Worm (Caenorhabditis elegans) whole organism, L3 larva: ENCODE measurements around the gene F11G11.15.
A peak's percentile ranks its signal among the peaks of the same experiment; 100 is the strongest.

Experiments
- ZK546.5 ChIP-seq: sonication (generic microtip); optimal IDR thresholded peaks from 2 replicates; lab custom pipeline; 2017; ENCODE audit warnings: missing biosample characterization, missing genetic modification characterization
- ama-1 ChIP-seq: fragments of 150-350 bp; optimal IDR thresholded peaks from 2 replicates; lab custom pipeline; 2018
- ceh-28 ChIP-seq: fragments of 150-350 bp; optimal IDR thresholded peaks from 2 replicates; lab custom pipeline; 2014; ENCODE audit warnings: missing biosample characterization, missing genetic modification reagents, missing genetic modification characterization
- ceh-9 ChIP-seq: sonication (generic microtip); optimal IDR thresholded peaks from 2 replicates; lab custom pipeline; 2018; ENCODE audit warnings: missing biosample characterization, missing genetic modification characterization
- elt-1 ChIP-seq: fragments of 150-350 bp; optimal IDR thresholded peaks from 2 replicates; lab custom pipeline; 2014; ENCODE audit warnings: missing biosample characterization, missing genetic modification characterization
- elt-2 ChIP-seq: sonication (generic microtip); optimal IDR thresholded peaks from 2 replicates; lab custom pipeline; 2016; ENCODE audit warnings: missing genetic modification reagents, mild to moderate bottlenecking, missing genetic modification characterization, missing compliant biosample characterization
- elt-3 ChIP-seq, 3 experiments: fragments of 150-350 bp in 1 of 3; sonication (generic microtip) in 2 of 3; optimal IDR thresholded peaks; 2 replicates in 2 of 3; 4 replicates in 1 of 3; lab custom pipeline; 2014 to 2017; ENCODE audit warnings: missing biosample characterization in 3 of 3, missing genetic modification characterization in 3 of 3
- eor-1 ChIP-seq, 2 experiments: fragments of 150-350 bp; optimal IDR thresholded peaks; 2 replicates each; lab custom pipeline; 2014 to 2018; ENCODE audit warnings: missing biosample characterization in 2 of 2, missing genetic modification characterization in 2 of 2
- fkh-10 ChIP-seq: sonication (generic microtip); optimal IDR thresholded peaks from 2 replicates; lab custom pipeline; 2017; ENCODE audit warnings: missing biosample characterization, missing genetic modification reagents, missing genetic modification characterization
- hmg-11 ChIP-seq: sonication (generic microtip); optimal IDR thresholded peaks from 2 replicates; lab custom pipeline; 2016; ENCODE audit warnings: missing genetic modification characterization, missing compliant biosample characterization
- jun-1 ChIP-seq: fragments of 150-350 bp; optimal IDR thresholded peaks from 2 replicates; lab custom pipeline; 2014; ENCODE audit warnings: missing biosample characterization, missing genetic modification reagents, missing genetic modification characterization
- lin-15B ChIP-seq: fragments of 150-350 bp; optimal IDR thresholded peaks from 2 replicates; lab custom pipeline; 2014; ENCODE audit warnings: missing biosample characterization, missing genetic modification characterization
- lin-39 ChIP-seq: fragments of 150-350 bp; optimal IDR thresholded peaks from 2 replicates; lab custom pipeline; 2018; ENCODE audit warnings: missing biosample characterization, missing genetic modification reagents, missing genetic modification characterization
- lsy-12 ChIP-seq: sonication (generic microtip); optimal IDR thresholded peaks from 2 replicates; lab custom pipeline; 2016; ENCODE audit warnings: mild to moderate bottlenecking, missing genetic modification characterization, missing compliant biosample characterization
- mdl-1 ChIP-seq: fragments of 150-350 bp; optimal IDR thresholded peaks from 2 replicates; lab custom pipeline; 2014; ENCODE audit warnings: missing biosample characterization, missing genetic modification characterization
- mml-1 ChIP-seq: fragments of 150-350 bp; sonication (generic microtip); optimal IDR thresholded peaks from 3 replicates; lab custom pipeline; 2014; ENCODE audit warnings: missing biosample characterization, missing genetic modification characterization
- nfya-1 ChIP-seq: sonication (generic microtip); optimal IDR thresholded peaks from 2 replicates; lab custom pipeline; 2017; ENCODE audit warnings: missing genetic modification characterization, mild to moderate bottlenecking, missing compliant biosample characterization, antibody characterized with exemption, moderate library complexity; ENCODE audit not compliant: insufficient read depth
- nhr-11 ChIP-seq: fragments of 150-350 bp; optimal IDR thresholded peaks from 2 replicates; lab custom pipeline; 2014; ENCODE audit warnings: missing biosample characterization, missing genetic modification characterization
- nhr-23 ChIP-seq: fragments of 150-350 bp; optimal IDR thresholded peaks from 2 replicates; lab custom pipeline; 2014; ENCODE audit warnings: missing biosample characterization, missing genetic modification reagents, missing genetic modification characterization
- nhr-237 ChIP-seq: fragments of 150-350 bp; optimal IDR thresholded peaks from 2 replicates; lab custom pipeline; 2014; ENCODE audit warnings: missing biosample characterization, missing genetic modification characterization
- nhr-25 ChIP-seq: sonication (generic microtip); optimal IDR thresholded peaks from 2 replicates; lab custom pipeline; 2017; ENCODE audit warnings: missing biosample characterization, missing genetic modification characterization
- nhr-28 ChIP-seq: fragments of 150-350 bp; optimal IDR thresholded peaks from 2 replicates; lab custom pipeline; 2014; ENCODE audit warnings: missing biosample characterization, missing genetic modification characterization
- nhr-43 ChIP-seq: sonication (generic microtip); optimal IDR thresholded peaks from 2 replicates; lab custom pipeline; 2016; ENCODE audit warnings: mild to moderate bottlenecking, missing genetic modification characterization, missing compliant biosample characterization; ENCODE audit not compliant: poor library complexity, severe bottlenecking
- nhr-77 ChIP-seq: fragments of 150-350 bp; optimal IDR thresholded peaks from 2 replicates; lab custom pipeline; 2014; ENCODE audit warnings: missing biosample characterization, missing genetic modification characterization
- pha-4 ChIP-seq: fragments of 150-350 bp; optimal IDR thresholded peaks from 2 replicates; lab custom pipeline; 2014; ENCODE audit warnings: missing biosample characterization, missing genetic modification reagents, missing genetic modification characterization
- pqm-1 ChIP-seq: fragments of 150-350 bp; optimal IDR thresholded peaks from 2 replicates; lab custom pipeline; 2017; ENCODE audit warnings: missing biosample characterization, missing genetic modification characterization, inconsistent platforms
- sea-2 ChIP-seq: fragments of 150-350 bp; sonication (generic microtip); optimal IDR thresholded peaks from 4 replicates; lab custom pipeline; 2014; ENCODE audit warnings: missing biosample characterization, missing genetic modification reagents, missing genetic modification characterization
- skn-1 ChIP-seq: fragments of 150-350 bp; optimal IDR thresholded peaks from 2 replicates; lab custom pipeline; 2014; ENCODE audit warnings: missing biosample characterization, missing genetic modification characterization
- snpc-4 ChIP-seq: fragments of 150-350 bp; optimal IDR thresholded peaks from 2 replicates; lab custom pipeline; 2014; ENCODE audit warnings: missing biosample characterization, missing genetic modification characterization
- tbx-2 ChIP-seq: sonication (generic microtip); optimal IDR thresholded peaks from 2 replicates; lab custom pipeline; 2016; ENCODE audit warnings: mild to moderate bottlenecking, missing genetic modification characterization, missing compliant biosample characterization
- unc-39 ChIP-seq: sonication (generic microtip); optimal IDR thresholded peaks from 4 replicates; lab custom pipeline; 2017; ENCODE audit warnings: missing biosample characterization, missing genetic modification characterization
- unc-62 ChIP-seq: fragments of 150-350 bp; sonication (generic microtip); optimal IDR thresholded peaks from 4 replicates; lab custom pipeline; 2014; ENCODE audit warnings: missing biosample characterization, missing genetic modification reagents, missing genetic modification characterization
- zag-1 ChIP-seq: fragments of 150-350 bp; optimal IDR thresholded peaks from 2 replicates; lab custom pipeline; 2014; ENCODE audit warnings: missing biosample characterization, missing genetic modification characterization
- ztf-11 ChIP-seq: fragments of 150-350 bp; optimal IDR thresholded peaks from 2 replicates; lab custom pipeline; 2014; ENCODE audit warnings: missing biosample characterization, missing genetic modification characterization
- ztf-4 ChIP-seq: fragments of 150-350 bp; optimal IDR thresholded peaks from 2 replicates; lab custom pipeline; 2014; ENCODE audit warnings: missing biosample characterization, missing genetic modification characterization

Gene F11G11.15

ce11 chrII:4854761-4855160 lies 19.9 kb upstream of the F11G11.15 start:
- no peak for TF ChIP-seq unc-62
- no peak for TF ChIP-seq mdl-1 (tag; lab: Kevin White, UChicago)

- TF ChIP-seq nhr-11 (tag; lab: Kevin White, UChicago) (no peak), lsy-12 (tag; lab: Kevin White, UChicago) (no peak), snpc-4 (tag; lab: Kevin White, UChicago) (peak; percentile 7), tbx-2 (no peak), nfya-1 (tag; lab: Kevin White, UChicago) (peak; percentile 41), sea-2 (no peak), lin-15B (peak; percentile 2)
These were observed 19.2 kb upstream of the F11G11.15 start for ce11 chrII:4855489-4855888.

ce11 chrII:4856113-4856512 lies 18.5 kb upstream of the F11G11.15 start:
- TF ChIP-seq nhr-28 (no peak), pha-4 (tag; lab: Kevin White, UChicago) (peak; percentile 1), ama-1 (no peak), eor-1 (tag; optimal IDR thresholded peaks at IDR 0.05; lab: Kevin White, UChicago) (no peak), elt-2 (tag; lab: Kevin White, UChicago) (peak; percentile 36), lin-39 (tag; lab: Kevin White, UChicago) (no peak), ceh-28 (tag; lab: Kevin White, UChicago) (no peak), ztf-4 (tag; lab: Kevin White, UChicago) (no peak), mml-1 (tag; lab: Kevin White, UChicago) (no peak), fkh-10 (no peak), elt-1 (tag; lab: Kevin White, UChicago) (peak; percentile 90), snpc-4 (tag; lab: Kevin White, UChicago) (no peak), ceh-9 (tag; lab: Kevin White, UChicago) (no peak), nhr-11 (tag; lab: Kevin White, UChicago) (no peak), mdl-1 (tag; lab: Kevin White, UChicago) (no peak), elt-3 (tag; optimal IDR thresholded peaks at IDR 0.05; lab: Kevin White, UChicago) (no peak), nhr-25 (tag; lab: Kevin White, UChicago) (peak; percentile 54), lsy-12 (tag; lab: Kevin White, UChicago) (no peak), nhr-23 (tag; lab: Kevin White, UChicago) (peak; percentile 40), nhr-77 (no peak), jun-1 (peak; percentile 10)

- TF ChIP-seq ama-1, result peak; percentile 69
- no peak for TF ChIP-seq elt-3 (tag; optimal IDR thresholded peaks at IDR 0.05; lab: Kevin White, UChicago)
- TF ChIP-seq nhr-25 (tag; lab: Kevin White, UChicago), result peak; percentile 23
- TF ChIP-seq pqm-1, result peak; percentile 25
- TF ChIP-seq ZK546.5 (tag; lab: Kevin White, UChicago), result no peak
- TF ChIP-seq ztf-4 (tag; lab: Kevin White, UChicago), result no peak
- no peak for TF ChIP-seq snpc-4 (tag; lab: Kevin White, UChicago)
- no peak for TF ChIP-seq ztf-11
- TF ChIP-seq pha-4 (tag; lab: Kevin White, UChicago), result peak; percentile 4
- no peak for TF ChIP-seq hmg-11 (tag; lab: Kevin White, UChicago)
- TF ChIP-seq skn-1, result no peak
- peak; percentile 10 for TF ChIP-seq ceh-28 (tag; lab: Kevin White, UChicago)
- TF ChIP-seq ceh-9 (tag; lab: Kevin White, UChicago), result no peak
- TF ChIP-seq eor-1 (tag; optimal IDR thresholded peaks at IDR 0.05; lab: Kevin White, UChicago), result no peak
- TF ChIP-seq nhr-77, result no peak
- peak; percentile 26 for TF ChIP-seq nfya-1 (tag; lab: Kevin White, UChicago)
- TF ChIP-seq unc-39 (tag; lab: Kevin White, UChicago), result no peak
- no peak for TF ChIP-seq zag-1 (tag; lab: Kevin White, UChicago)
- peak; percentile 96 for TF ChIP-seq elt-2 (tag; lab: Kevin White, UChicago)
- peak; percentile 36 for TF ChIP-seq lsy-12 (tag; lab: Kevin White, UChicago)
- TF ChIP-seq, all 47 proteins: peak for 8
These were observed 17.6 kb upstream of the F11G11.15 start for ce11 chrII:4857086-4857485.

- TF ChIP-seq nhr-43 (peak; percentile 4), ztf-4 (tag; lab: Kevin White, UChicago) (no peak), unc-62 (no peak), jun-1 (no peak), ama-1 (peak; percentile 76), sea-2 (no peak), fkh-10 (no peak), mdl-1 (tag; lab: Kevin White, UChicago) (no peak), nhr-237 (no peak), nhr-11 (tag; lab: Kevin White, UChicago) (no peak)
These were observed 16.7 kb upstream of the F11G11.15 start, which contains the start of gene F11G11.5 for ce11 chrII:4857873-4858364. F11G11.5 (plus strand) TSS chrII:4857923.
